Worm (Caenorhabditis elegans): ENCODE measurements around the gene ZK666.14.

DNA sequence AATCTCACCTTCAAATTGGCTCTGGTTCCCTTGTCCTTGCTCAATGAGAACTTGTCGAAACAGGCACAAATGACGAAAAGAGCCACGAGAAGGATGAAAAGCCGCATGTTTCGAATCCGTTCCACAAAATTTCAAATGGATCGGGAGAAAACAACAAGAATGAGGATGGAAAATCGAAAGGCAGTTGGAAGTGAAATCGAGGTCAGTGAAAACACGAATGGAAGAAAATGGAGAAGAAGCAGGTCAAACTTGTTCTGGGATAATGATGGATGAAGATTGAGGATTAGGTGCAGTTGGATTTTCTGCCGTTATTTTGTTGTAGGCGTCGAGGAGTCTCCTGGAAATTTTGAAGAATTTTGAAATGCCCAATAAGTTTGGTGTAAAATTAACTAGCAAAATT is 28.5 kb downstream of the ZK666.14 start:
- TF ChIP-seq ceh-22 (tag; optimal IDR thresholded peaks at IDR 0.05) (no peak), pqm-1 (tag; optimal IDR thresholded peaks at IDR 0.05) (no peak), sdc-2 (tag; optimal IDR thresholded peaks at IDR 0.05) (no peak), rnt-1 (tag; optimal IDR thresholded peaks at IDR 0.05) (no peak), nhr-11 (tag; optimal IDR thresholded peaks at IDR 0.05) (no peak), ets-4 (tag; optimal IDR thresholded peaks at IDR 0.05) (no peak), fkh-10 (GFP tag; optimal IDR thresholded peaks at IDR 0.05) (no peak), ref-2 (tag; optimal IDR thresholded peaks at IDR 0.05) (no peak), ceh-19 (GFP tag; optimal IDR thresholded peaks at IDR 0.05) (no peak), eyg-1 (tag; optimal IDR thresholded peaks at IDR 0.05) (no peak), sox-4 (tag; optimal IDR thresholded peaks at IDR 0.05) (no peak)

Data from whole organism, late embryonic.